Worm (Caenorhabditis elegans) whole organism, early embryonic: ENCODE data around the gene F07F6.8.

Source experiments
- F13C5.2 ChIP-seq: sonication (generic microtip); optimal IDR thresholded peaks from 2 replicates; lab custom pipeline; 2017; ENCODE audit warnings: mild to moderate bottlenecking, missing genetic modification characterization, inconsistent platforms, missing compliant biosample characterization
- ama-1 ChIP-seq: fragments of 150-350 bp; optimal IDR thresholded peaks from 2 replicates; lab custom pipeline; 2014
- ceh-13 ChIP-seq: fragments of 200-800 bp; sonication (Bioruptor generic); optimal IDR thresholded peaks from 2 replicates; lab custom pipeline; 2018; ENCODE audit warnings: mild to moderate bottlenecking, missing genetic modification characterization, missing compliant biosample characterization
- ets-7 ChIP-seq: sonication (generic microtip); optimal IDR thresholded peaks from 2 replicates; lab custom pipeline; 2016; ENCODE audit warnings: missing genotype, missing genetic modification characterization, missing compliant biosample characterization
- flt-1 ChIP-seq: fragments of 200-800 bp; sonication (Bioruptor generic); IDR thresholded peaks from 2 replicates; pipeline ENCODE4 v1.3.6; 2022; ENCODE audit warnings: missing genetic modification characterization, missing compliant biosample characterization
- scrt-1 ChIP-seq: fragments of 200-800 bp; sonication (Bioruptor generic); IDR thresholded peaks from 2 replicates; pipeline ENCODE4 v1.3.6; 2022; ENCODE audit warnings: missing genetic modification characterization, missing compliant biosample characterization
- sea-1 ChIP-seq: fragments of 200-800 bp; sonication (Bioruptor generic); conservative IDR thresholded peaks from 2 replicates; pipeline ENCODE4 v1.3.6; 2022; ENCODE audit warnings: missing genetic modification characterization, missing compliant biosample characterization
- tbx-11 ChIP-seq: fragments of 200-800 bp; sonication (Bioruptor generic); IDR thresholded peaks from 2 replicates; pipeline ENCODE4 v1.3.6; 2022; ENCODE audit warnings: missing genetic modification characterization, missing compliant biosample characterization

- TF ChIP-seq ama-1 (lab: Kevin White, UChicago) (no peak), sea-1 (GFP tag; lab: Robert Waterston, UW) (no peak), flt-1 (GFP tag; lab: Robert Waterston, UW) (no peak), ets-7 (tag; lab: Kevin White, UChicago) (no peak), tbx-11 (GFP tag; lab: Robert Waterston, UW) (no peak), scrt-1 (GFP tag; lab: Robert Waterston, UW) (no peak), ceh-13 (GFP tag; lab: Kevin White, UChicago) (no peak), F13C5.2 (tag; lab: Kevin White, UChicago) (no peak)
Measured at ce11 chrII:5436833-5437232, 11.3 kb upstream of the F07F6.8 start, which contains the start of gene dct-5.
